Fruit fly (Drosophila melanogaster): ENCODE measurements around the gene Scgbeta.

DNA sequence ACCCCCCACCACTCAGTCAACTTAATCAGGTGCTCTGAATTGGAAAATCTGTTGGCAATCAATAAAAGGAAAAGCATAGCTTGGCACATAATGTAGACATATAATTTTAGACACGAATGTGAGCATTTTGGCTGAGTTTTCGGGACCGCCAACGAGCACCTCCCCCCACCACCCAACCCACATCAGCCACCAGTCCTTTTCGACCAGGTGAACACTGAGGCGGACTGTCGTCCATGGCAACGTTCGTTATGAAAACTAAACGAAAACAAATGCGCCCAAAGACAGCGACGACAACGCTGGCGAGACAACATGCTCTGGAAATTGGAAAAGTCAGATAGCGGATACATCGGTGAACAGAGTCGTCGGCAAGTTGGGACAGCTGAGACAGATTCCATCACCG, 39.2 kb downstream of the Scgbeta start, which contains the start of gene GstD11:
- TF ChIP-seq psq (optimal IDR thresholded peaks at IDR 0.05), result no peak
- no peak for TF ChIP-seq insv (optimal IDR thresholded peaks at IDR 0.05)
- TF ChIP-seq Myc (optimal IDR thresholded peaks at IDR 0.05), result no peak
- TF ChIP-seq h (optimal IDR thresholded peaks at IDR 0.05), result no peak

All from Kc167 (cell line).